Fruit fly (Drosophila melanogaster): Measurements from ENCODE around the gene ND-ASHI.
A peak's percentile ranks its signal among the peaks of the same experiment; 100 is the strongest.

Gene ND-ASHI

DNA sequence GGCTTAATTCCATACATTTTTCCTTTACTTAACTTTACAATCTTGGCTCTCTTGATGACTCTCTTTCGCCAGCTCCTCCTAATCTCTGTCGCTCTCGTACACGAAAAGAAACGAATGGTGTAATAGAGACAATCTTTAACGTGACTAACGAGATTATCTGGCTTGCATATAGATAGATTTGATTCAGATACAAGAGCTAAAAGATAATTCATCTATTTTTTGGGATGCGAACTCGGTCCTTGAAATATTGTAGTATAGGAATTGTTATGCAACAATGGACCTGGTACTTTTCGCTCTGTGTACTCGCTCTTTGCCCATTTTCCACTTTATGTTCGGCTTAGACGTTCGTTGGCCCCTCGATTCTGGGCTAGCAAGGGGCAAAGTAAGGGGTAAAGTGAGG lies 32.4 kb upstream of the ND-ASHI start (continued):
- TF ChIP-seq CG8388 (GFP tag; optimal IDR thresholded peaks at IDR 0.05) = peak; percentile 74
- peak; percentile 30; the same call in 1 of the 3 replicates for TF ChIP-seq H15 (GFP tag; IDR thresholded peaks at IDR 0.05)
- TF ChIP-seq CG17328 (GFP tag; IDR thresholded peaks at IDR 0.05) = peak; percentile 75
- TF ChIP-seq otp (GFP tag; IDR thresholded peaks at IDR 0.05) = 0 out of 3 replicates have a peak, but pooled peaks have one; percentile 56
- TF ChIP-seq CG9727 (GFP tag; optimal IDR thresholded peaks at IDR 0.05) = peak; percentile 72
- peak; percentile 51 for TF ChIP-seq CG5245 (GFP tag; optimal IDR thresholded peaks at IDR 0.05)
- TF ChIP-seq Antp (GFP tag; optimal IDR thresholded peaks at IDR 0.05) = peak; percentile 84
- peak; percentile 86 for TF ChIP-seq CG17359 (tag; optimal IDR thresholded peaks at IDR 0.05)
- peak; percentile 35 for TF ChIP-seq CG31388 (GFP tag; optimal IDR thresholded peaks at IDR 0.05)
- TF ChIP-seq en (GFP tag; optimal IDR thresholded peaks at IDR 0.05) = peak; percentile 49
- peak; percentile 77 for TF ChIP-seq scrt (GFP tag; optimal IDR thresholded peaks at IDR 0.05)
- peak; percentile 45 for TF ChIP-seq nerfin-1 (tag; optimal IDR thresholded peaks at IDR 0.05)
- TF ChIP-seq CG4820 (GFP tag; optimal IDR thresholded peaks at IDR 0.05) = peak; percentile 55
- peak; percentile 37; the same call in 1 of the 2 replicates for TF ChIP-seq klu (GFP tag; IDR thresholded peaks at IDR 0.05)
- no peak for TF ChIP-seq pfk (GFP tag; optimal IDR thresholded peaks at IDR 0.05)
- TF ChIP-seq sd (tag; optimal IDR thresholded peaks at IDR 0.05) = peak; percentile 9
- TF ChIP-seq ato (GFP tag; IDR thresholded peaks at IDR 0.05; ENCODE audit: partially characterized antibody) = no peak
- no peak for TF ChIP-seq sc (optimal IDR thresholded peaks at IDR 0.05)
- peak; percentile 59 for TF ChIP-seq sc (GFP tag; optimal IDR thresholded peaks at IDR 0.05)
- TF ChIP-seq Atf3 (GFP tag; optimal IDR thresholded peaks at IDR 0.05) = peak; percentile 66
- TF ChIP-seq CG10979 (tag; optimal IDR thresholded peaks at IDR 0.05) = peak; percentile 83
- peak; percentile 69 for TF ChIP-seq Atf-2 (GFP tag; optimal IDR thresholded peaks at IDR 0.05)
- peak; percentile 81 for TF ChIP-seq Hsf (GFP tag; optimal IDR thresholded peaks at IDR 0.05)
- TF ChIP-seq CrebB (tag; optimal IDR thresholded peaks at IDR 0.05) = peak; percentile 82
- peak; percentile 36; the same call in 1 of the 2 replicates for TF ChIP-seq MBD-R2 (GFP tag; IDR thresholded peaks at IDR 0.05)
- peak; percentile 13 for TF ChIP-seq CG33557 (GFP tag; optimal IDR thresholded peaks at IDR 0.05)
- TF ChIP-seq E2f2 (GFP tag; IDR thresholded peaks at IDR 0.05) = peak; percentile 61
- TF ChIP-seq nerfin-2 (GFP tag; IDR thresholded peaks at IDR 0.05; ENCODE audit: partially characterized antibody) = no peak
- TF ChIP-seq CG12236 (GFP tag; optimal IDR thresholded peaks at IDR 0.05) = peak; percentile 41
- TF ChIP-seq sr (GFP tag; IDR thresholded peaks at IDR 0.05) = 0 out of 3 replicates have a peak, but pooled peaks have one; percentile 30
- TF ChIP-seq CG2116 (GFP tag; optimal IDR thresholded peaks at IDR 0.05) = peak; percentile 41
- TF ChIP-seq slou (GFP tag; optimal IDR thresholded peaks at IDR 0.05) = peak; percentile 61
- TF ChIP-seq sob (GFP tag; IDR thresholded peaks at IDR 0.05) = peak; percentile 74
- peak in 1 of 2 experiments; percentile 39 for TF ChIP-seq Hr78 (GFP tag; optimal IDR thresholded peaks at IDR 0.05)
- no peak for TF ChIP-seq insv (GFP tag; optimal IDR thresholded peaks at IDR 0.05)
- peak; percentile 72 for TF ChIP-seq CG10267 (tag; optimal IDR thresholded peaks at IDR 0.05)
- TF ChIP-seq fd64A (GFP tag; optimal IDR thresholded peaks at IDR 0.05) = peak; percentile 54
- TF ChIP-seq CG13123 (GFP tag; optimal IDR thresholded peaks at IDR 0.05) = peak; percentile 57
- peak; percentile 54 for TF ChIP-seq CG30431 (GFP tag; optimal IDR thresholded peaks at IDR 0.05)
- TF ChIP-seq bbx (GFP tag; IDR thresholded peaks at IDR 0.05; ENCODE audit: partially characterized antibody) = no peak
- TF ChIP-seq D19B (GFP tag; optimal IDR thresholded peaks at IDR 0.05) = peak; percentile 45
- TF ChIP-seq CG12155 (GFP tag; optimal IDR thresholded peaks at IDR 0.05) = peak; percentile 64
- peak; percentile 64 for TF ChIP-seq CG10654 (GFP tag; optimal IDR thresholded peaks at IDR 0.05)
- TF ChIP-seq Ets65A (GFP tag) = peak; percentile 97
- TF ChIP-seq Nf-YB (GFP tag; optimal IDR thresholded peaks at IDR 0.05) = peak; percentile 61
- TF ChIP-seq CG14441 (GFP tag; IDR thresholded peaks at IDR 0.05) = peak; percentile 86
- TF ChIP-seq Hr51 (GFP tag; optimal IDR thresholded peaks at IDR 0.05) = peak; percentile 61 to 85
- TF ChIP-seq CG3995 (GFP tag; optimal IDR thresholded peaks at IDR 0.05) = no peak
- peak; percentile 81 for TF ChIP-seq CG13624 (GFP tag; optimal IDR thresholded peaks at IDR 0.05)
- peak; percentile 43 for TF ChIP-seq CG17802 (tag; optimal IDR thresholded peaks at IDR 0.05)

Measured in whole organism, embryonic.